Fruit fly (Drosophila melanogaster) whole organism, embryonic: ENCODE results near the gene CG11600.

Experiments used
- Awh ChIP-seq: fragments of 200-800 bp; sonication (Bioruptor generic); IDR thresholded peaks from 2 replicates; pipeline ENCODE4, ENCODE4 v1.3.6; 2022; ENCODE audit warnings: missing biosample characterization, missing genetic modification characterization
- Blimp-1 ChIP-seq: fragments of 200-800 bp; sonication (Bioruptor generic); optimal IDR thresholded peaks from 3 replicates; lab custom pipeline; 2018; ENCODE audit warnings: missing biosample characterization, missing genetic modification characterization, mild to moderate bottlenecking, moderate library complexity, missing genetic modification reagents
- CG10543 ChIP-seq: fragments of 200-800 bp; sonication (Bioruptor generic); optimal IDR thresholded peaks from 3 replicates; lab custom pipeline; 2017; ENCODE audit warnings: missing biosample characterization, mild to moderate bottlenecking, missing genetic modification characterization, moderate library complexity
- CG10654 ChIP-seq: fragments of 200-800 bp; sonication (Bioruptor generic); optimal IDR thresholded peaks from 2 replicates; lab custom pipeline; 2016; ENCODE audit warnings: missing biosample characterization, missing genetic modification characterization
- CG18599 ChIP-seq: fragments of 200-800 bp; sonication (Bioruptor generic); optimal IDR thresholded peaks from 3 replicates; lab custom pipeline; 2017; ENCODE audit warnings: missing biosample characterization, missing genetic modification characterization, mild to moderate bottlenecking, moderate library complexity, missing genetic modification reagents
- CG18619 ChIP-seq: fragments of 200-800 bp; sonication (Bioruptor generic); optimal IDR thresholded peaks from 3 replicates; lab custom pipeline; 2017; ENCODE audit warnings: missing biosample characterization, mild to moderate bottlenecking, missing genetic modification characterization
- CG2120 ChIP-seq: fragments of 200-800 bp; sonication (Bioruptor generic); optimal IDR thresholded peaks from 3 replicates; lab custom pipeline; 2016; ENCODE audit warnings: missing biosample characterization, missing genetic modification characterization
- CG30403 ChIP-seq: fragments of 200-800 bp; sonication (Bioruptor generic); optimal IDR thresholded peaks from 3 replicates; lab custom pipeline; 2016; ENCODE audit warnings: missing biosample characterization, missing genetic modification characterization
- CG32532 ChIP-seq: fragments of 200-800 bp; sonication (Bioruptor generic); IDR thresholded peaks from 2 replicates; pipeline ENCODE4 v1.3.6; 2022; ENCODE audit warnings: missing biosample characterization, missing genetic modification characterization
- CG34376 ChIP-seq: fragments of 200-800 bp; sonication (Bioruptor generic); optimal IDR thresholded peaks from 2 replicates; lab custom pipeline; 2018; ENCODE audit warnings: missing biosample characterization, mild to moderate bottlenecking, missing genetic modification characterization
- CG3838 ChIP-seq: fragments of 200-800 bp; sonication (Bioruptor generic); optimal IDR thresholded peaks from 3 replicates; lab custom pipeline; 2016; ENCODE audit warnings: missing biosample characterization, missing genetic modification characterization
- CG5180 ChIP-seq: fragments of 200-800 bp; sonication (Bioruptor generic); optimal IDR thresholded peaks from 3 replicates; lab custom pipeline; 2017; ENCODE audit warnings: missing biosample characterization, missing genetic modification characterization, mild to moderate bottlenecking, moderate library complexity, missing genetic modification reagents
- CG6689 ChIP-seq: fragments of 200-800 bp; sonication (Bioruptor generic); IDR thresholded peaks from 2 replicates; pipeline ENCODE4 v1.3.6; 2022; ENCODE audit warnings: missing biosample characterization, missing genetic modification characterization
- Doc3 ChIP-seq: fragments of 200-800 bp; sonication (Bioruptor generic); IDR thresholded peaks from 3 replicates; pipeline ENCODE4 v1.3.6; 2022; ENCODE audit warnings: missing biosample characterization, missing genetic modification characterization; ENCODE audit not compliant: partially characterized antibody
- Elba2 ChIP-seq: fragments of 200-800 bp; sonication (Bioruptor generic); optimal IDR thresholded peaks from 3 replicates; lab custom pipeline; 2016; ENCODE audit warnings: missing biosample characterization, missing genetic modification characterization
- Fer3 ChIP-seq: fragments of 200-800 bp; sonication (Bioruptor generic); optimal IDR thresholded peaks from 2 replicates; lab custom pipeline; 2018; ENCODE audit warnings: missing biosample characterization, mild to moderate bottlenecking, missing genetic modification characterization, moderate library complexity
- HHEX ChIP-seq: fragments of 200-800 bp; sonication (Bioruptor generic); optimal IDR thresholded peaks from 3 replicates; lab custom pipeline; 2017; ENCODE audit warnings: missing biosample characterization, mild to moderate bottlenecking, missing genetic modification characterization, missing genetic modification reagents
- Hmr ChIP-seq: fragments of 200-800 bp; sonication (Bioruptor generic); optimal IDR thresholded peaks from 3 replicates; lab custom pipeline; 2017; ENCODE audit warnings: mild to moderate bottlenecking, missing biosample characterization, missing genetic modification reagents, missing genetic modification characterization
- Hr78 ChIP-seq, 2 experiments: fragments of 200-800 bp in 1 of 2; fragments of >200 bp in 1 of 2; sonication (Bioruptor generic) in 1 of 2; optimal IDR thresholded peaks; 2 replicates each; lab custom pipeline; 2017 to 2019; ENCODE audit warnings: missing biosample characterization in 2 of 2, missing genetic modification characterization in 2 of 2, mild to moderate bottlenecking in 1 of 2, moderate library complexity in 1 of 2
- Med ChIP-seq: fragments of 200-800 bp; sonication (Bioruptor generic); peaks from one replicate; lab custom pipeline; 2016; ENCODE audit warnings: missing biosample characterization, missing genetic modification characterization, mild to moderate bottlenecking, inconsistent platforms, moderate library complexity
- Meics ChIP-seq: fragments of 200-800 bp; sonication (Bioruptor generic); optimal IDR thresholded peaks from 2 replicates; lab custom pipeline; 2017; ENCODE audit warnings: missing biosample characterization, mild to moderate bottlenecking, missing genetic modification characterization
- Myb ChIP-seq: fragments of 200-800 bp; sonication (Bioruptor generic); optimal IDR thresholded peaks from 2 replicates; lab custom pipeline; 2016; ENCODE audit warnings: missing biosample characterization, missing genetic modification characterization
- Pdp1 ChIP-seq, 2 experiments: fragments of 200-800 bp; sonication (Bioruptor generic); optimal IDR thresholded peaks; 3 replicates each; lab custom pipeline; 2016; ENCODE audit warnings: missing biosample characterization in 2 of 2, missing genetic modification characterization in 2 of 2, mild to moderate bottlenecking in 1 of 2, moderate library complexity in 1 of 2
- Rfx ChIP-seq: fragments of 200-800 bp; sonication (Bioruptor generic); IDR thresholded peaks from 2 replicates; pipeline ENCODE4 v1.3.6; 2022; ENCODE audit warnings: missing biosample characterization, missing genetic modification characterization
- Xbp1 ChIP-seq: fragments of 200-800 bp; sonication (Bioruptor generic); optimal IDR thresholded peaks from 3 replicates; lab custom pipeline; 2016; ENCODE audit warnings: missing biosample characterization, mild to moderate bottlenecking, missing genetic modification characterization
- bsh ChIP-seq, 2 experiments: fragments of 200-800 bp; sonication (Bioruptor generic); optimal IDR thresholded peaks; 2 replicates each; lab custom pipeline; 2017 to 2018; ENCODE audit warnings: mild to moderate bottlenecking in 2 of 2, missing biosample characterization in 2 of 2, missing genetic modification characterization in 2 of 2, moderate library complexity in 1 of 2
- chinmo ChIP-seq: fragments of 200-800 bp; sonication (Bioruptor generic); IDR thresholded peaks from 4 replicates; pipeline ENCODE4 v1.3.6; 2022; ENCODE audit warnings: missing biosample characterization, missing genetic modification characterization; ENCODE audit not compliant: partially characterized antibody
- ci ChIP-seq: fragments of 200-800 bp; sonication (Bioruptor generic); IDR thresholded peaks from 3 replicates; pipeline ENCODE4 v1.3.6; 2022; ENCODE audit warnings: missing biosample characterization, missing genetic modification characterization
- cwo ChIP-seq: fragments of 200-800 bp; sonication (Bioruptor generic); optimal IDR thresholded peaks from 3 replicates; lab custom pipeline; 2017; ENCODE audit warnings: missing biosample characterization, missing genetic modification characterization, mild to moderate bottlenecking, moderate library complexity, missing genetic modification reagents
- dysf ChIP-seq: fragments of 200-800 bp; sonication (Bioruptor generic); IDR thresholded peaks from 3 replicates; pipeline ENCODE4 v1.3.6; 2022; ENCODE audit warnings: missing biosample characterization, missing genetic modification characterization
- en ChIP-seq: fragments of 200-800 bp; sonication (Bioruptor generic); optimal IDR thresholded peaks from 2 replicates; lab custom pipeline; 2016; ENCODE audit warnings: missing biosample characterization, missing genetic modification characterization
- ftz-f1 ChIP-seq: fragments of 200-800 bp; sonication (Bioruptor generic); optimal IDR thresholded peaks from 2 replicates; lab custom pipeline; 2016; ENCODE audit warnings: missing biosample characterization, missing genetic modification characterization
- grau ChIP-seq: fragments of 200-800 bp; optimal IDR thresholded peaks from 3 replicates; lab custom pipeline; 2019; ENCODE audit warnings: missing biosample characterization, mild to moderate bottlenecking, missing genetic modification characterization, moderate library complexity
- hkb ChIP-seq, 2 experiments: fragments of 200-800 bp in 1 of 2; fragments of >200 bp in 1 of 2; sonication (Bioruptor generic) in 1 of 2; IDR thresholded peaks in 1 of 2; optimal IDR thresholded peaks in 1 of 2; 2 replicates each; pipeline versions ENCODE4 v1.3.6 to Lab custom; 2017 to 2022; ENCODE audit warnings: missing biosample characterization in 1 of 2, missing genetic modification characterization in 1 of 2
- lab ChIP-seq: fragments of 200-800 bp; sonication (Bioruptor generic); optimal IDR thresholded peaks from 3 replicates; lab custom pipeline; 2017; ENCODE audit warnings: missing biosample characterization, missing genetic modification characterization, mild to moderate bottlenecking, moderate library complexity, missing genetic modification reagents
- nmo ChIP-seq: fragments of 200-800 bp; sonication (Bioruptor generic); optimal IDR thresholded peaks from 2 replicates; lab custom pipeline; 2018; ENCODE audit warnings: missing biosample characterization, mild to moderate bottlenecking, missing genetic modification characterization, moderate library complexity
- pan ChIP-seq, 4 experiments: fragments of >200 bp in 3 of 4; fragments of 200-800 bp in 1 of 4; sonication (Bioruptor generic) in 1 of 4; optimal IDR thresholded peaks in 3 of 4; IDR thresholded peaks in 1 of 4; 2 replicates each; pipeline versions ENCODE4 v1.3.6 to Lab custom; 2017 to 2022; ENCODE audit warnings: missing biosample characterization in 2 of 4, missing genetic modification characterization in 2 of 4, mixed read lengths in 1 of 4
- prd ChIP-seq, 3 experiments: fragments of >200 bp in 2 of 3; fragments of 200-800 bp in 1 of 3; sonication (Bioruptor generic) in 1 of 3; optimal IDR thresholded peaks in 2 of 3; IDR thresholded peaks in 1 of 3; 2 replicates in 2 of 3; 3 replicates in 1 of 3; pipeline versions ENCODE4 v1.3.6 to Lab custom; 2017 to 2022; ENCODE audit warnings: missing biosample characterization in 1 of 3, missing genetic modification characterization in 1 of 3
- ranshi ChIP-seq: fragments of 200-800 bp; sonication (Bioruptor generic); IDR thresholded peaks from 2 replicates; pipeline ENCODE4 v1.3.6; 2022; ENCODE audit warnings: missing biosample characterization, missing genetic modification characterization
- row ChIP-seq: fragments of 200-800 bp; sonication (Bioruptor generic); IDR thresholded peaks from 3 replicates; pipeline ENCODE4 v1.3.6; 2022; ENCODE audit warnings: missing biosample characterization, missing genetic modification characterization
- seq ChIP-seq: fragments of 200-800 bp; sonication (Bioruptor generic); IDR thresholded peaks from 2 replicates; pipeline ENCODE4 v1.3.6; 2022; ENCODE audit warnings: missing biosample characterization, missing genetic modification characterization
- sug ChIP-seq: fragments of 200-800 bp; optimal IDR thresholded peaks from 2 replicates; lab custom pipeline; 2019; ENCODE audit warnings: missing biosample characterization, mild to moderate bottlenecking, missing genetic modification characterization, moderate library complexity

Gene CG11600

DNA sequence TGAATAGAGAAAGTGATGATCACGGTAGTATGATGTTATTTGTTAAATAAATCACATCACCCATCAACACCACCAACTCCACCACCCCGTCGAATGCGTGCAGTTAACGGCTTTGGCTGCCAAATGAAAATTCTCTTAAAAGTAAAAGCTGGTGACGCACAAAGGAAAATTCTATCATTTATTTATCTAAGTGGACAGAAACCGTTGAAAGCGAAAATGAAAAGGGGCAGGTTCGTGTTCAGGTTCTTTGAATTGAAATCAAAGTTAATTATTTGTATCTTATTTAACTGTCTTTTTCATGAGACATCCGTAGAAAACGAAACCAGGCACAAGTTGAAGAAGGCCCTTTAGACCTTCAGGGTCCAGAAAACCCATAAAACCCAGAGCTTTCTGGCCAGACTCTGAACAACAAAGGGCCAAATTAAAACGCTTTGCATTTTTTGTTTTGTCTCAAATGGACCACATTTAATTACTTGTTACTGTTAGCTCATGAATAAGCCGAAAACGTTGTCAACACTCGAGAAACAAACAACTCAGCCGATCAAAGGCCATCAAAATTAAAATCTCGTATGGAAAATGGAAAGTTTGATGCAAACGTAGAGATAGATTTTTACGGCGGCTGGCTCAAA lies 30.0 kb downstream of the CG11600 start:
- TF ChIP-seq Blimp-1 (GFP tag; lab: Kevin White, UChicago) (peak; percentile 94), CG18619 (GFP tag; lab: Kevin White, UChicago) (no peak), Awh (GFP tag; lab: Robert Waterston, UW) (peak; percentile 73), Myb (GFP tag; lab: Kevin White, UChicago) (no peak)

DNA sequence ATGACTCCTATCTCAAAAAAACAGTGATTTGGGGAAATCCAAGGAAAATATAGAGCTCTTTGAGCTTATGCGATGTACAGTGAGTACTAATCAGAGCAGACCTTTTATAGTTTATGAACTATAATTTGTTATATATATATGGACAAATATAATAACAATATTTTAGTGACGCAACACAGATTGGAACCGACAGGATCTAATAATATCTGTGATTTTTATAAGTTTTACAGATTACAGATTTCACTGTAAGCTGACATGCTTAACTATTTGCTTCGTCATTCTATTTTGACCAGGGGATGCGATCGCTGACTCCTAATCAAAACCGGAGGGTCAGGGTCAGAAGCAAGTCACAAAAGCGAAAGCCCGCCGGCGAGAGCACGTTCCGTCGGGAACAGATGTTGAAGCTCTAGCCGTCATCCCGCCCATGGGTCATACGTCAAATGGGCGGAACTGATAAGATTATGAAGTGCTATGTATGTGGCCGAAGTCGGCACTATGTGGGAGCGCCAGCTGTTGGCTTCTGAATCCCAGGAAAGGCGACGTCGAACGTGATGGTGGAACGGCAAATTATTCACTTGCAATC lies 37.8 kb downstream of the CG11600 start, which contains the start of gene Gnmt:
Gnmt (plus strand) TSS at position 568 of the 583 bp plus-strand sequence.
- TF ChIP-seq seq (GFP tag; lab: Robert Waterston, UW): 0 out of 2 replicates have a peak, but pooled peaks have one; percentile 20
- TF ChIP-seq row (GFP tag; lab: Robert Waterston, UW): peak; percentile 52; the same call in 2 of the 3 replicates
- TF ChIP-seq Pdp1 (GFP tag; optimal IDR thresholded peaks at IDR 0.05; lab: Kevin White, UChicago): peak in 1 of 2 experiments; percentile 24
- peak; percentile 22 for TF ChIP-seq lab (GFP tag; lab: Kevin White, UChicago)
- 0 out of 2 replicates have a peak, but pooled peaks have one; percentile 14 for TF ChIP-seq CG6689 (GFP tag; lab: Robert Waterston, UW)
- peak; percentile 40 for TF ChIP-seq Fer3 (tag; lab: Kevin White, UChicago)
- peak; percentile 21 for TF ChIP-seq Hmr (GFP tag; lab: Kevin White, UChicago)
- peak; percentile 4 for TF ChIP-seq Xbp1
- TF ChIP-seq sug (tag; lab: Kevin White, UChicago): peak; percentile 84
- peak; percentile 5 for TF ChIP-seq Blimp-1 (GFP tag; lab: Kevin White, UChicago)
- TF ChIP-seq CG3838 (GFP tag; lab: Kevin White, UChicago): no peak
- TF ChIP-seq CG34376 (GFP tag; lab: Kevin White, UChicago): peak; percentile 78
- peak; percentile 16 for TF ChIP-seq CG2120 (GFP tag; lab: Kevin White, UChicago)
- no peak for TF ChIP-seq pan (optimal IDR thresholded peaks at IDR 0.05; lab: Kevin White, UChicago)
- peak in 1 of 2 experiments; percentile 16 for TF ChIP-seq pan (GFP tag; optimal IDR thresholded peaks at IDR 0.05 in 1 of 2, IDR thresholded peaks at IDR 0.05 in 1 of 2)
- peak; percentile 44 for TF ChIP-seq Meics
- TF ChIP-seq chinmo (GFP tag; lab: Robert Waterston, UW): 0 out of 4 replicates have a peak, but pooled peaks have one; percentile 19
- no peak for TF ChIP-seq HHEX (GFP tag; lab: Kevin White, UChicago)
- TF ChIP-seq ftz-f1 (GFP tag; lab: Kevin White, UChicago): peak; percentile 26
- TF ChIP-seq CG10654: no peak
- TF ChIP-seq CG10543 (GFP tag; lab: Kevin White, UChicago): peak; percentile 10
- no peak for TF ChIP-seq Elba2 (GFP tag; lab: Kevin White, UChicago)
- TF ChIP-seq CG30403 (GFP tag; lab: Kevin White, UChicago): peak; percentile 11
- peak; percentile 5 for TF ChIP-seq nmo (GFP tag; lab: Kevin White, UChicago)
- TF ChIP-seq Hr78 (GFP tag; optimal IDR thresholded peaks at IDR 0.05; lab: Kevin White, UChicago): peak in 1 of 2 experiments; percentile 87
- no peak for TF ChIP-seq CG5180 (GFP tag; lab: Kevin White, UChicago)
- 0 out of 3 replicates have a peak, but pooled peaks have one; percentile 16 for TF ChIP-seq ci (GFP tag; lab: Robert Waterston, UW)
- no peak for TF ChIP-seq Doc3
- peak; percentile 56 for TF ChIP-seq Rfx (GFP tag; lab: Robert Waterston, UW)
- peak; percentile 70 for TF ChIP-seq CG18599 (GFP tag; lab: Kevin White, UChicago)
- no peak for TF ChIP-seq hkb (optimal IDR thresholded peaks at IDR 0.05; lab: Kevin White, UChicago)
- TF ChIP-seq hkb (GFP tag; IDR thresholded peaks at IDR 0.05; lab: Robert Waterston, UW): 0 out of 2 replicates have a peak, but pooled peaks have one; percentile 9
- TF ChIP-seq ranshi: no peak
- TF ChIP-seq prd (optimal IDR thresholded peaks at IDR 0.05; lab: Kevin White, UChicago): no peak
- TF ChIP-seq prd (GFP tag; IDR thresholded peaks at IDR 0.05; lab: Robert Waterston, UW): 0 out of 3 replicates have a peak, but pooled peaks have one; percentile 12
- TF ChIP-seq Awh (GFP tag; lab: Robert Waterston, UW): 0 out of 2 replicates have a peak, but pooled peaks have one; percentile 7
- TF ChIP-seq CG32532: peak; percentile 33; the same call in 1 of the 2 replicates
- no peak for TF ChIP-seq en (GFP tag; lab: Kevin White, UChicago)
- peak; percentile 78 for TF ChIP-seq grau (tag; lab: Kevin White, UChicago)
- TF ChIP-seq bsh (GFP tag; optimal IDR thresholded peaks at IDR 0.05; lab: Kevin White, UChicago): peak in 1 of 2 experiments; percentile 10
- peak; percentile 47 for TF ChIP-seq Med (GFP tag; lab: Kevin White, UChicago)
- TF ChIP-seq cwo (GFP tag; lab: Kevin White, UChicago): peak; percentile 86
- TF ChIP-seq dysf (GFP tag; lab: Robert Waterston, UW): peak; percentile 10; the same call in 1 of the 3 replicates
- TF ChIP-seq, all 482 proteins: peak for 32
